Worm (Caenorhabditis elegans) whole organism, mixed stage, embryonic: ENCODE results near the gene clec-10.

Source experiments
- blmp-1 ChIP-seq: fragments of 150-350 bp; optimal IDR thresholded peaks from 2 replicates; lab custom pipeline; 2014; ENCODE audit warnings: missing biosample characterization, missing genetic modification characterization
- ceh-39 ChIP-seq: fragments of 150-350 bp; optimal IDR thresholded peaks from 2 replicates; lab custom pipeline; 2014; ENCODE audit warnings: missing biosample characterization, missing genetic modification characterization
- drap-1 ChIP-seq: fragments of 200-800 bp; sonication (Bioruptor generic); optimal IDR thresholded peaks from 3 replicates; lab custom pipeline; 2018; ENCODE audit warnings: mild to moderate bottlenecking, missing genetic modification characterization, missing compliant biosample characterization
- elt-1 ChIP-seq: sonication (generic microtip); optimal IDR thresholded peaks from 2 replicates; lab custom pipeline; 2017; ENCODE audit warnings: missing genetic modification characterization, mild to moderate bottlenecking, missing compliant biosample characterization, antibody characterized with exemption, moderate library complexity, borderline replicate concordance; ENCODE audit not compliant: insufficient read depth
- elt-3 ChIP-seq: fragments of 150-350 bp; optimal IDR thresholded peaks from 2 replicates; lab custom pipeline; 2014; ENCODE audit warnings: missing biosample characterization, missing genetic modification characterization
- ham-2 ChIP-seq: fragments of 200-800 bp; sonication (Bioruptor generic); optimal IDR thresholded peaks from 2 replicates; lab custom pipeline; 2018; ENCODE audit warnings: mild to moderate bottlenecking, missing genetic modification characterization, missing compliant biosample characterization
- lsy-2 ChIP-seq: fragments of 150-350 bp; optimal IDR thresholded peaks from 2 replicates; lab custom pipeline; 2014; ENCODE audit warnings: missing biosample characterization, missing genetic modification characterization
- nhr-12 ChIP-seq: fragments of 150-350 bp; optimal IDR thresholded peaks from 2 replicates; lab custom pipeline; 2014; ENCODE audit warnings: missing biosample characterization, missing genetic modification characterization
- nhr-237 ChIP-seq: fragments of 150-350 bp; optimal IDR thresholded peaks from 2 replicates; lab custom pipeline; 2014; ENCODE audit warnings: missing biosample characterization, missing genetic modification characterization
- nhr-76 ChIP-seq: sonication (generic microtip); optimal IDR thresholded peaks from 2 replicates; lab custom pipeline; 2017; ENCODE audit warnings: missing biosample characterization, missing genetic modification characterization
- pha-4 ChIP-seq: fragments of 150-350 bp; optimal IDR thresholded peaks from 2 replicates; lab custom pipeline; 2018; ENCODE audit warnings: missing biosample characterization, missing genetic modification reagents, missing genetic modification characterization
- unc-120 ChIP-seq: sonication (generic microtip); optimal IDR thresholded peaks from 2 replicates; lab custom pipeline; 2017; ENCODE audit warnings: missing genetic modification characterization, missing compliant biosample characterization; ENCODE audit not compliant: poor library complexity, severe bottlenecking
- unc-62 ChIP-seq: fragments of 150-350 bp; optimal IDR thresholded peaks from 2 replicates; lab custom pipeline; 2014; ENCODE audit warnings: missing biosample characterization, missing genetic modification reagents, missing genetic modification characterization

DNA sequence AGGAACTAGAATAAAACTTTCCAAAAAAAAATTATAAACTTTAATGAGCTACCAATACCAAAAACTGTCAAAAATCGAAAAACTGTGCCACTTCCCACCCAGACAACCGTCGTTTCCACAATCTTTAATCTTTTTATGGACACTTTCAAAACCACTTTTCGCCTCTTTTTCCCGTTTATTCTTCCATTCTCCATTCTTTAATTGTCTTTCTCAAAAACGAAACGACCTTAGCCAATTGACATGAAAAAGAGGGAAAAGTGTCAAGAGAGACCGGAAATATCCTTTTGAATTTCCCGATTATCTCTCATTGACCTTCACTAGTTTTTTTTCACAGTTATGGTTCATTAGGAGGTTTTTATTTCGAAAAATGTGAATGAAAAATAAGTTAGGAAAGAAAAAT is 30.9 kb upstream of the clec-10 start:
- TF ChIP-seq lsy-2 (no peak), ham-2 (GFP tag; lab: Kevin White, UChicago) (no peak), elt-1 (tag; lab: Kevin White, UChicago) (no peak), nhr-76 (no peak), nhr-237 (tag; lab: Kevin White, UChicago) (no peak), nhr-12 (tag; lab: Kevin White, UChicago) (no peak), unc-120 (tag; lab: Kevin White, UChicago) (no peak), elt-3 (no peak), ceh-39 (tag; lab: Kevin White, UChicago) (no peak), pha-4 (tag; lab: Kevin White, UChicago) (no peak), blmp-1 (tag; lab: Kevin White, UChicago) (no peak), drap-1 (GFP tag; lab: Kevin White, UChicago) (no peak), unc-62 (no peak)
